Worm (Caenorhabditis elegans): ENCODE data around the gene irg-4.

ce11 chrIV:12414601-12415000, 21.0 kb upstream of the irg-4 start:
- TF ChIP-seq skn-1 (tag; optimal IDR thresholded peaks at IDR 0.05) (no peak), rnt-1 (tag; optimal IDR thresholded peaks at IDR 0.05) (no peak), blmp-1 (tag; optimal IDR thresholded peaks at IDR 0.05) (no peak), mdl-1 (tag; optimal IDR thresholded peaks at IDR 0.05) (no peak), ama-1 (optimal IDR thresholded peaks at IDR 0.05) (no peak), unc-86 (tag; optimal IDR thresholded peaks at IDR 0.05) (no peak), egl-27 (tag; optimal IDR thresholded peaks at IDR 0.05) (no peak)

Data from whole organism, L1 larva.